Fruit fly (Drosophila melanogaster) whole organism, embryonic: ENCODE data around the gene cno.

Experiments
- Atf3 ChIP-seq: fragments of 200-800 bp; sonication (Bioruptor generic); optimal IDR thresholded peaks from 3 replicates; lab custom pipeline; 2016; ENCODE audit warnings: missing biosample characterization, missing genetic modification characterization
- CG10209 ChIP-seq: fragments of 200-800 bp; sonication (Bioruptor generic); optimal IDR thresholded peaks from 3 replicates; lab custom pipeline; 2017; ENCODE audit warnings: missing biosample characterization, mild to moderate bottlenecking, missing genetic modification characterization, missing genetic modification reagents
- CG10462 ChIP-seq: fragments of 200-800 bp; sonication (Bioruptor generic); optimal IDR thresholded peaks from 2 replicates; lab custom pipeline; 2016; ENCODE audit warnings: missing biosample characterization, missing genetic modification characterization
- CG14014 ChIP-seq: fragments of 200-800 bp; sonication (Bioruptor generic); IDR thresholded peaks from 2 replicates; pipeline ENCODE4 v1.3.6; 2022; ENCODE audit warnings: missing biosample characterization, missing genetic modification characterization
- CG1647 ChIP-seq: fragments of 200-800 bp; sonication (Bioruptor generic); optimal IDR thresholded peaks from 3 replicates; lab custom pipeline; 2016; ENCODE audit warnings: missing biosample characterization, missing genetic modification characterization
- CG16815 ChIP-seq: fragments of 200-800 bp; sonication (Bioruptor generic); optimal IDR thresholded peaks from 3 replicates; lab custom pipeline; 2017; ENCODE audit warnings: missing biosample characterization, mild to moderate bottlenecking, missing genetic modification characterization
- CG2889 ChIP-seq: fragments of 200-800 bp; sonication (Bioruptor generic); IDR thresholded peaks from 3 replicates; pipeline ENCODE4 v1.3.6; 2022; ENCODE audit warnings: missing biosample characterization, missing genetic modification characterization
- CG30403 ChIP-seq: fragments of 200-800 bp; sonication (Bioruptor generic); optimal IDR thresholded peaks from 3 replicates; lab custom pipeline; 2016; ENCODE audit warnings: missing biosample characterization, missing genetic modification characterization
- CG3163 ChIP-seq: fragments of 200-800 bp; sonication (Bioruptor generic); optimal IDR thresholded peaks from 3 replicates; lab custom pipeline; 2016; ENCODE audit warnings: missing biosample characterization, missing genetic modification characterization
- CG3995 ChIP-seq: fragments of 200-800 bp; sonication (Bioruptor generic); optimal IDR thresholded peaks from 3 replicates; lab custom pipeline; 2016; ENCODE audit warnings: missing biosample characterization, missing genetic modification characterization
- CG5245 ChIP-seq: fragments of 200-800 bp; sonication (Bioruptor generic); optimal IDR thresholded peaks from 3 replicates; lab custom pipeline; 2016; ENCODE audit warnings: missing biosample characterization, missing genetic modification characterization
- Camta ChIP-seq: fragments of 200-800 bp; sonication (Bioruptor generic); optimal IDR thresholded peaks from 2 replicates; lab custom pipeline; 2016; ENCODE audit warnings: missing biosample characterization, missing genetic modification characterization
- CoRest ChIP-seq: fragments of 200-800 bp; sonication (Bioruptor generic); optimal IDR thresholded peaks from 3 replicates; lab custom pipeline; 2018; ENCODE audit warnings: missing biosample characterization, mild to moderate bottlenecking, missing genetic modification characterization, moderate library complexity
- CrebB ChIP-seq: fragments of 200-800 bp; sonication (Bioruptor generic); optimal IDR thresholded peaks from 3 replicates; lab custom pipeline; 2018; ENCODE audit warnings: missing biosample characterization, mild to moderate bottlenecking, missing genetic modification characterization
- D19B ChIP-seq: fragments of 200-800 bp; sonication (Bioruptor generic); optimal IDR thresholded peaks from 2 replicates; lab custom pipeline; 2017; ENCODE audit warnings: missing biosample characterization, mild to moderate bottlenecking, missing genetic modification characterization
- E2f1 ChIP-seq: fragments of 200-800 bp; sonication (Bioruptor generic); IDR thresholded peaks from 2 replicates; pipeline ENCODE4 v1.3.6; 2022; ENCODE audit warnings: missing biosample characterization, missing genetic modification characterization
- Fer1 ChIP-seq: fragments of 200-800 bp; sonication (Bioruptor generic); optimal IDR thresholded peaks from 2 replicates; lab custom pipeline; 2017; ENCODE audit warnings: missing biosample characterization, mild to moderate bottlenecking, missing genetic modification characterization
- HLH4C ChIP-seq: fragments of 200-800 bp; sonication (Bioruptor generic); IDR thresholded peaks from 3 replicates; pipeline ENCODE4 v1.3.6; 2022; ENCODE audit warnings: missing biosample characterization, missing genetic modification characterization; ENCODE audit not compliant: partially characterized antibody
- Lhr ChIP-seq: fragments of 200-800 bp; sonication (Bioruptor generic); optimal IDR thresholded peaks from 3 replicates; lab custom pipeline; 2017; ENCODE audit warnings: mild to moderate bottlenecking, missing biosample characterization, missing genetic modification reagents, missing genetic modification characterization
- MESR4 ChIP-seq: fragments of 200-800 bp; sonication (Bioruptor generic); optimal IDR thresholded peaks from 2 replicates; lab custom pipeline; 2018; ENCODE audit warnings: missing biosample characterization, mild to moderate bottlenecking, missing genetic modification characterization, moderate library complexity
- NC2α ChIP-seq: fragments of 200-800 bp; sonication (Bioruptor generic); optimal IDR thresholded peaks from 2 replicates; lab custom pipeline; 2016; ENCODE audit warnings: missing biosample characterization, missing genetic modification characterization
- Six4 ChIP-seq: fragments of 200-800 bp; sonication (Bioruptor generic); optimal IDR thresholded peaks from 2 replicates; lab custom pipeline; 2016; ENCODE audit warnings: missing biosample characterization, missing genetic modification characterization
- Sox100B ChIP-seq: fragments of 200-800 bp; sonication (Bioruptor generic); optimal IDR thresholded peaks from 3 replicates; lab custom pipeline; 2018; ENCODE audit warnings: missing biosample characterization, mild to moderate bottlenecking, missing genetic modification characterization
- Stat92E ChIP-seq, 3 experiments: fragments of >200 bp in 2 of 3; fragments of 200-800 bp in 1 of 3; sonication (Bioruptor generic) in 1 of 3; optimal IDR thresholded peaks; 2 replicates each; lab custom pipeline; 2017 to 2019; ENCODE audit warnings: missing biosample characterization in 3 of 3, missing genetic modification characterization in 3 of 3, mild to moderate bottlenecking in 1 of 3, moderate library complexity in 1 of 3
- Taf1 ChIP-seq: fragments of 200-800 bp; sonication (Bioruptor generic); IDR thresholded peaks from 2 replicates; pipeline ENCODE4 v1.3.6; 2022; ENCODE audit warnings: missing biosample characterization, missing genetic modification characterization
- Trl ChIP-seq, 3 experiments: fragments of >200 bp in 2 of 3; fragments of 200-800 bp in 1 of 3; sonication (Bioruptor generic) in 1 of 3; optimal IDR thresholded peaks; 2 replicates in 1 of 3; 3 replicates in 2 of 3; lab custom pipeline; 2016 to 2017; ENCODE audit warnings: missing biosample characterization in 1 of 3, missing genetic modification characterization in 1 of 3
- Usf ChIP-seq: fragments of 200-800 bp; sonication (Bioruptor generic); optimal IDR thresholded peaks from 2 replicates; lab custom pipeline; 2017; ENCODE audit warnings: missing genotype, missing biosample characterization, missing genetic modification characterization
- bab2 ChIP-seq: fragments of 200-800 bp; sonication (Bioruptor generic); optimal IDR thresholded peaks from 2 replicates; lab custom pipeline; 2016; ENCODE audit warnings: missing biosample characterization, missing genetic modification characterization
- caup ChIP-seq: fragments of 200-800 bp; sonication (Bioruptor generic); optimal IDR thresholded peaks from 3 replicates; lab custom pipeline; 2017; ENCODE audit warnings: missing biosample characterization, mild to moderate bottlenecking, missing genetic modification characterization, moderate library complexity; ENCODE audit not compliant: severe bottlenecking
- cg ChIP-seq: fragments of 200-800 bp; sonication (Bioruptor generic); optimal IDR thresholded peaks from 3 replicates; lab custom pipeline; 2019; ENCODE audit warnings: missing biosample characterization, mild to moderate bottlenecking, missing genetic modification characterization, moderate library complexity
- croc ChIP-seq: fragments of 200-800 bp; sonication (Bioruptor generic); conservative IDR thresholded peaks from 3 replicates; pipeline ENCODE4 v1.3.6; 2022; ENCODE audit warnings: missing biosample characterization, missing genetic modification characterization
- crp ChIP-seq, 2 experiments: fragments of 200-800 bp; sonication (Bioruptor generic); optimal IDR thresholded peaks; 2 replicates in 1 of 2; 3 replicates in 1 of 2; lab custom pipeline; 2017; ENCODE audit warnings: missing biosample characterization in 2 of 2, missing genetic modification characterization in 2 of 2, mild to moderate bottlenecking in 1 of 2, moderate library complexity in 1 of 2
- danr ChIP-seq: fragments of 200-800 bp; sonication (Bioruptor generic); IDR thresholded peaks from 2 replicates; pipeline ENCODE4 v1.3.6; 2022; ENCODE audit warnings: missing biosample characterization, missing genetic modification characterization
- dm ChIP-seq: fragments of 200-800 bp; sonication (Bioruptor generic); optimal IDR thresholded peaks from 3 replicates; lab custom pipeline; 2016; ENCODE audit warnings: missing biosample characterization, missing genetic modification characterization
- eve ChIP-seq, 2 experiments: fragments of >200 bp; optimal IDR thresholded peaks; 2 replicates each; lab custom pipeline; 2017; ENCODE audit warnings: missing biosample characterization in 2 of 2, missing genetic modification characterization in 2 of 2
- fd3F ChIP-seq: fragments of 200-800 bp; sonication (Bioruptor generic); optimal IDR thresholded peaks from 2 replicates; lab custom pipeline; 2018; ENCODE audit warnings: missing biosample characterization, mild to moderate bottlenecking, missing genetic modification characterization, moderate library complexity
- gce ChIP-seq: fragments of 200-800 bp; sonication (Bioruptor generic); IDR thresholded peaks from 3 replicates; pipeline ENCODE4 v1.3.6; 2022; ENCODE audit warnings: missing biosample characterization, missing genetic modification characterization
- gt ChIP-seq: fragments of 200-800 bp; sonication (Bioruptor generic); IDR thresholded peaks from 2 replicates; pipeline ENCODE4 v1.3.6; 2022; ENCODE audit warnings: missing biosample characterization, missing genetic modification characterization
- kay ChIP-seq: fragments of 200-800 bp; sonication (Bioruptor generic); optimal IDR thresholded peaks from 2 replicates; lab custom pipeline; 2016; ENCODE audit warnings: missing biosample characterization, missing genetic modification characterization
- lov ChIP-seq, 2 experiments: fragments of 200-800 bp in 1 of 2; fragments of >200 bp in 1 of 2; sonication (Bioruptor generic) in 1 of 2; IDR thresholded peaks in 1 of 2; optimal IDR thresholded peaks in 1 of 2; 2 replicates in 1 of 2; 3 replicates in 1 of 2; pipeline versions ENCODE4 v1.3.6 to Lab custom; 2017 to 2022; ENCODE audit warnings: missing biosample characterization in 1 of 2, missing genetic modification characterization in 1 of 2
- nau ChIP-seq: fragments of 200-800 bp; sonication (Bioruptor generic); optimal IDR thresholded peaks from 3 replicates; lab custom pipeline; 2017; ENCODE audit warnings: missing biosample characterization, mild to moderate bottlenecking, missing genetic modification characterization, missing genetic modification reagents
- peb ChIP-seq: fragments of 200-800 bp; sonication (Bioruptor generic); IDR thresholded peaks from 2 replicates; pipeline ENCODE4 v1.3.6; 2022; ENCODE audit warnings: missing biosample characterization, missing genetic modification characterization
- pfk ChIP-seq: fragments of 200-800 bp; sonication (Bioruptor generic); optimal IDR thresholded peaks from 2 replicates; lab custom pipeline; 2018; ENCODE audit warnings: missing biosample characterization, mild to moderate bottlenecking, missing genetic modification characterization, moderate library complexity
- pzg ChIP-seq: fragments of 200-800 bp; sonication (Bioruptor generic); optimal IDR thresholded peaks from 3 replicates; lab custom pipeline; 2018; ENCODE audit warnings: missing biosample characterization, mild to moderate bottlenecking, missing genetic modification characterization, moderate library complexity
- sqz ChIP-seq: fragments of 200-800 bp; sonication (Bioruptor generic); optimal IDR thresholded peaks from 3 replicates; lab custom pipeline; 2018; ENCODE audit warnings: missing biosample characterization, mild to moderate bottlenecking, missing genetic modification characterization
- ssp ChIP-seq: fragments of 200-800 bp; sonication (Bioruptor generic); IDR thresholded peaks from 2 replicates; pipeline ENCODE4 v1.3.6; 2022; ENCODE audit warnings: missing biosample characterization, missing genetic modification characterization
- stc ChIP-seq: fragments of 200-800 bp; sonication (Bioruptor generic); IDR thresholded peaks from 2 replicates; pipeline ENCODE4 v1.3.6; 2022; ENCODE audit warnings: missing biosample characterization, missing genetic modification characterization
- unc-4 ChIP-seq: fragments of 200-800 bp; sonication (Bioruptor generic); IDR thresholded peaks from 2 replicates; pipeline ENCODE4 v1.3.6; 2022; ENCODE audit warnings: missing biosample characterization, missing genetic modification characterization; ENCODE audit not compliant: partially characterized antibody
- z ChIP-seq: fragments of 200-800 bp; sonication (Bioruptor generic); IDR thresholded peaks from 3 replicates; pipeline ENCODE4 v1.3.6; 2022; ENCODE audit warnings: missing biosample characterization, missing genetic modification characterization

The cno gene

DNA sequence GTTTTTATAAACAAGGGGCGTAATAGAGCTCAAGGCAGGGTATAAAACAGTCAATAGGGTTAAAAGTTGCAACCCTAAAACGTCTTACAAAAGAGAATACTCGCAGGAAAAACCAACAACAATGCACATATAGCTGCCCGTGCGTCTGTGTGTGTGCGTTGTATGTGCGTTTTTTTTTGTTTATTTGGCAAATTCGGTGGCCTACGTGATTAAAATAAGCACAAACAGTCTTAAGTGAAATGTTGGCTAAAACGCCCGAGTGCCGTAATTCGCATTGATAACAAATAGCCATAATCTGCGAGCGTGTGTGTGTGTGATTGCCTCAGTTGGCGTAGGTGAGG lies 39.9 kb upstream of the cno start (continued):
- no peak for TF ChIP-seq danr (GFP tag; lab: Robert Waterston, UW)
- no peak for TF ChIP-seq CG14014 (GFP tag; lab: Robert Waterston, UW)
- no peak for TF ChIP-seq caup (GFP tag; lab: Kevin White, UChicago)
- no peak for TF ChIP-seq pfk (GFP tag; lab: Kevin White, UChicago)
- TF ChIP-seq z (GFP tag; lab: Robert Waterston, UW): no peak
- TF ChIP-seq Stat92E (GFP tag; optimal IDR thresholded peaks at IDR 0.05; lab: Kevin White, UChicago): no peak
- TF ChIP-seq gce: no peak
- no peak for TF ChIP-seq ssp
- no peak for TF ChIP-seq bab2 (GFP tag; lab: Kevin White, UChicago)
- no peak for TF ChIP-seq NC2α (GFP tag; lab: Kevin White, UChicago)
- peak; percentile 11; the same call in 1 of the 2 replicates for TF ChIP-seq unc-4 (GFP tag; lab: Robert Waterston, UW)
- peak; percentile 83 for TF ChIP-seq cg
- no peak for TF ChIP-seq CoRest
- TF ChIP-seq Fer1: no peak
- no peak for TF ChIP-seq Sox100B
- peak in 1 of 2 experiments; percentile 18 for TF ChIP-seq Trl (optimal IDR thresholded peaks at IDR 0.05; lab: Kevin White, UChicago)
- TF ChIP-seq Trl (GFP tag; optimal IDR thresholded peaks at IDR 0.05; lab: Kevin White, UChicago): no peak
- TF ChIP-seq HLH4C: no peak
- peak; percentile 50 for TF ChIP-seq sqz
- TF ChIP-seq CG30403 (GFP tag; lab: Kevin White, UChicago): no peak
- no peak for TF ChIP-seq eve (GFP tag; optimal IDR thresholded peaks at IDR 0.05; lab: Kevin White, UChicago)
- TF ChIP-seq lov (optimal IDR thresholded peaks at IDR 0.05; lab: Kevin White, UChicago): no peak
- TF ChIP-seq lov (GFP tag; IDR thresholded peaks at IDR 0.05; lab: Robert Waterston, UW): no peak
- peak; percentile 69 for TF ChIP-seq MESR4 (GFP tag; lab: Kevin White, UChicago)

- peak; percentile 35 for TF ChIP-seq CG3995
- TF ChIP-seq pzg (GFP tag; lab: Kevin White, UChicago): peak; percentile 67
- TF ChIP-seq fd3F (GFP tag; lab: Kevin White, UChicago): peak; percentile 56
- TF ChIP-seq Camta (GFP tag; lab: Kevin White, UChicago): peak; percentile 54
- peak; percentile 20 for TF ChIP-seq Atf3
- TF ChIP-seq CG5245 (GFP tag; lab: Kevin White, UChicago): peak; percentile 38
- TF ChIP-seq croc (GFP tag; lab: Robert Waterston, UW): no peak
- TF ChIP-seq Taf1: no peak
- peak; percentile 11 for TF ChIP-seq Usf (GFP tag; lab: Kevin White, UChicago)
- peak; percentile 7 for TF ChIP-seq Lhr
- no peak for TF ChIP-seq sqz
- TF ChIP-seq CG1647 (GFP tag; lab: Kevin White, UChicago): no peak
- TF ChIP-seq nau (GFP tag; lab: Kevin White, UChicago): no peak
- TF ChIP-seq E2f1 (GFP tag; lab: Robert Waterston, UW): 0 out of 2 replicates have a peak, but pooled peaks have one; percentile 43
- peak; percentile 31 for TF ChIP-seq D19B (GFP tag; lab: Kevin White, UChicago)
- TF ChIP-seq dm (GFP tag; lab: Kevin White, UChicago): peak; percentile 14
- peak; percentile 67 for TF ChIP-seq CG10209 (GFP tag; lab: Kevin White, UChicago)
- no peak for TF ChIP-seq CrebB (tag; lab: Kevin White, UChicago)
- peak; percentile 66 for TF ChIP-seq CG10462 (GFP tag; lab: Kevin White, UChicago)
- TF ChIP-seq CG3163 (GFP tag; lab: Kevin White, UChicago): peak; percentile 14
- TF ChIP-seq kay: peak; percentile 34
- TF ChIP-seq crp (GFP tag; optimal IDR thresholded peaks at IDR 0.05; lab: Kevin White, UChicago): peak in 1 of 2 experiments; percentile 55
- TF ChIP-seq Six4 (GFP tag; lab: Kevin White, UChicago): peak; percentile 46
- TF ChIP-seq peb (GFP tag; lab: Robert Waterston, UW): no peak
- TF ChIP-seq CG2889 (GFP tag; lab: Robert Waterston, UW): no peak
- TF ChIP-seq CG16815 (GFP tag; lab: Kevin White, UChicago): peak; percentile 22
- no peak for TF ChIP-seq gt (GFP tag; lab: Robert Waterston, UW)
- no peak for TF ChIP-seq stc (GFP tag; lab: Robert Waterston, UW)
These were observed 39.3 kb upstream of the cno start, which contains the start of the genes Enoph and Hph for dm6 chr3R:5256462-5257146. Enoph (minus strand) TSS chr3R:5256681. Hph (plus strand) TSS chr3R:5257037.
